ENCODE assay signal across 3 fruit fly cellular contexts in genomic region chr2L:8852235-8852634, dm6.
TF ChIP-seq lines count a peak whose summit lies in the region.

No protein-coding gene starts in this region.

- peak; percentile 13 for TF ChIP-seq CTCF in whole organism, embryonic (GFP tag; optimal IDR thresholded peaks at IDR 0.05; lab: Kevin White, UChicago)

TF ChIP-seq in whole organism, embryonic, 481 proteins besides CTCF, POLR2A, EP300 and RAD21 (continues in another document):
- TF ChIP-seq crc (GFP tag; optimal IDR thresholded peaks at IDR 0.05; lab: Kevin White, UChicago) (peak; percentile 28), org-1 (GFP tag; optimal IDR thresholded peaks at IDR 0.05; lab: Kevin White, UChicago) (peak; percentile 80), CG32532 (GFP tag; IDR thresholded peaks at IDR 0.05; lab: Robert Waterston, UW) (no peak), CG30403 (GFP tag; optimal IDR thresholded peaks at IDR 0.05; lab: Kevin White, UChicago) (no peak), en (GFP tag; optimal IDR thresholded peaks at IDR 0.05; lab: Kevin White, UChicago) (no peak), CG7556 (GFP tag; optimal IDR thresholded peaks at IDR 0.05; lab: Kevin White, UChicago) (peak; percentile 68), Ets65A (GFP tag; lab: Kevin White, UChicago) (peak; percentile 75), zen (tag; optimal IDR thresholded peaks at IDR 0.05; lab: Kevin White, UChicago) (peak; percentile 64), CG8765 (GFP tag; IDR thresholded peaks at IDR 0.05; lab: Robert Waterston, UW) (0 out of 2 replicates have a peak, but pooled peaks have one; percentile 17), Ets97D (GFP tag; optimal IDR thresholded peaks at IDR 0.05; lab: Kevin White, UChicago) (no peak), gcm (GFP tag; optimal IDR thresholded peaks at IDR 0.05; lab: Kevin White, UChicago) (peak; percentile 75), tin (GFP tag; optimal IDR thresholded peaks at IDR 0.05; lab: Kevin White, UChicago) (peak; percentile 21), Dref (GFP tag; IDR thresholded peaks at IDR 0.05; lab: Robert Waterston, UW) (no peak), aop (GFP tag; IDR thresholded peaks at IDR 0.05; lab: Robert Waterston, UW) (no peak), CG8388 (GFP tag; optimal IDR thresholded peaks at IDR 0.05; lab: Kevin White, UChicago) (peak; percentile 40), CG5245 (GFP tag; optimal IDR thresholded peaks at IDR 0.05; lab: Kevin White, UChicago) (no peak), Ssrp (tag; optimal IDR thresholded peaks at IDR 0.05; lab: Kevin White, UChicago) (no peak), schlank (tag; optimal IDR thresholded peaks at IDR 0.05; lab: Kevin White, UChicago) (peak; percentile 54), Hey (tag; optimal IDR thresholded peaks at IDR 0.05; lab: Kevin White, UChicago) (peak; percentile 76), CG3838 (GFP tag; optimal IDR thresholded peaks at IDR 0.05; lab: Kevin White, UChicago) (no peak), fd96Cb (tag; optimal IDR thresholded peaks at IDR 0.05; lab: Kevin White, UChicago) (no peak), CG11695 (GFP tag; IDR thresholded peaks at IDR 0.05; lab: Robert Waterston, UW) (0 out of 3 replicates have a peak, but pooled peaks have one; percentile 34), vvl (GFP tag; IDR thresholded peaks at IDR 0.05; lab: Robert Waterston, UW) (peak; percentile 27; the same call in 1 of the 2 replicates), trem (tag; optimal IDR thresholded peaks at IDR 0.05; lab: Kevin White, UChicago) (peak; percentile 70), Dip2 (GFP tag; IDR thresholded peaks at IDR 0.05; lab: Robert Waterston, UW) (no peak), Abd-B (GFP tag; optimal IDR thresholded peaks at IDR 0.05; lab: Kevin White, UChicago) (no peak), Poxn (GFP tag; IDR thresholded peaks at IDR 0.05; lab: Robert Waterston, UW) (no peak), usp (GFP tag; optimal IDR thresholded peaks at IDR 0.05; lab: Kevin White, UChicago) (no peak), sens-2 (GFP tag; IDR thresholded peaks at IDR 0.05; lab: Robert Waterston, UW) (no peak; the same call in 1 of the 2 replicates), Eip74EF (GFP tag; optimal IDR thresholded peaks at IDR 0.05; lab: Kevin White, UChicago) (peak in 1 of 2 experiments; percentile 7), ftz-f1 (GFP tag; optimal IDR thresholded peaks at IDR 0.05; lab: Kevin White, UChicago) (no peak)

TF ChIP-seq in whole organism, prepupa, 60 proteins besides CTCF, POLR2A, EP300 and RAD21:
- no peak for TF ChIP-seq Gug (GFP tag; IDR thresholded peaks at IDR 0.05; lab: Robert Waterston, UW)
- TF ChIP-seq Eip78C (GFP tag; lab: Kevin White, UChicago), result peak; percentile 29
- no peak for TF ChIP-seq CG8119 (GFP tag; IDR thresholded peaks at IDR 0.05; lab: Robert Waterston, UW)
- no peak for TF ChIP-seq CG7368 (GFP tag; optimal IDR thresholded peaks at IDR 0.05; lab: Kevin White, UChicago)
- no peak for TF ChIP-seq Hr38 (GFP tag; optimal IDR thresholded peaks at IDR 0.05; lab: Kevin White, UChicago)
- peak; percentile 99 for TF ChIP-seq fkh (GFP tag; optimal IDR thresholded peaks at IDR 0.05; lab: Kevin White, UChicago)
- TF ChIP-seq Ets96B (tag; optimal IDR thresholded peaks at IDR 0.05; lab: Kevin White, UChicago), result no peak
- no peak for TF ChIP-seq acj6 (GFP tag; optimal IDR thresholded peaks at IDR 0.05; lab: Kevin White, UChicago)

TF ChIP-seq in whole organism, wandering third instar larva, 38 proteins besides CTCF, POLR2A, EP300 and RAD21:
- TF ChIP-seq rgr (GFP tag; optimal IDR thresholded peaks at IDR 0.05; lab: Kevin White, UChicago), result peak; percentile 32
- no peak for TF ChIP-seq Jra (GFP tag; optimal IDR thresholded peaks at IDR 0.05; lab: Kevin White, UChicago)
- TF ChIP-seq foxo (GFP tag; optimal IDR thresholded peaks at IDR 0.05; lab: Kevin White, UChicago), result peak in 1 of 2 experiments; percentile 9
- TF ChIP-seq Hnf4 (GFP tag; optimal IDR thresholded peaks at IDR 0.05; lab: Kevin White, UChicago), result no peak
- TF ChIP-seq h (GFP tag; optimal IDR thresholded peaks at IDR 0.05; lab: Kevin White, UChicago), result peak; percentile 35

Comparison
In these comparisons a context has a peak if more than half of its experiments do, and no peak if none do; other contexts are left out.
1. Of the 7 proteins assayed by ChIP-seq in both whole organism, embryonic and whole organism, prepupa: peak only in whole organism, embryonic: Blimp-1, CG6854 and Sox102F; only in whole organism, prepupa: none; in both: none; in neither: 4.